Worm (Caenorhabditis elegans) whole organism, early embryonic: ENCODE results near the gene npr-42.

Experiments used
- B0310.2 ChIP-seq: sonication (generic microtip); optimal IDR thresholded peaks from 2 replicates; lab custom pipeline; 2016; ENCODE audit warnings: mild to moderate bottlenecking, missing genetic modification characterization, missing compliant biosample characterization
- hnd-1 ChIP-seq: sonication (generic microtip); optimal IDR thresholded peaks from 2 replicates; lab custom pipeline; 2016; ENCODE audit warnings: missing genetic modification characterization, missing compliant biosample characterization

DNA sequence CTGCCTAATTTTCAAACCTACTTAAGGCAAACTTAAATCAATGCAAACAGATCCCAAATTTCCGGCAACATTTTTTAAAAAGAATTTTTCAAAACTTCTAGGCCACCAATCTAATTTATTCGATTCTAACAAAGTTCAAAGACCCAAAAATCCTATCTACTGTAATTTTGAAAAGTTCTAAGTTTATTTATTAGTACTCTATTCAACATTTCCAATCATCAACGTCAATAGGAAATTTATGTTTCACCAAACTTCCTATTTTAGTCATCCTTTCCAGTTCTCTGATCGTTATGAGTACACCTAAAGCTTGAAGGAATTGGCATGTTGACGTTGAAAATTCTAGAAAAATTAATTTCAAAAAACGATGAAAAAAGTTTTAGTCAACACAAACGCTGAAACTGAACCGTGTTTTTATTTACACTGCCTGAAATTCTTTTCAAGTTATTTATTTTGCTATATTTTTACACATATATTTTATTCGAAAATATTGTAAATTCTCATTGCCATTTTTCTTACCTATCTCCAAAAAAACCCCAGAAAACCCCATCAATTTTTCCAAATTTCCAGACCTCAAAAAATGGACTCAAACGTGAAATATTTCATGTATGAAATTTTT lies at the start of gene npr-42:
- TF ChIP-seq B0310.2 (tag; lab: Kevin White, UChicago) (no peak), hnd-1 (tag; lab: Kevin White, UChicago) (no peak)
